Worm (Caenorhabditis elegans) whole organism, L2 larva: ENCODE results near the gene nspg-12.

ENCODE experiments used
- alr-1 ChIP-seq: fragments of 150-350 bp; optimal IDR thresholded peaks from 2 replicates; lab custom pipeline; 2014; ENCODE audit warnings: missing biosample characterization, missing genetic modification characterization
- ama-1 ChIP-seq: fragments of 150-350 bp; optimal IDR thresholded peaks from 2 replicates; lab custom pipeline; 2018; ENCODE audit warnings: inconsistent platforms
- ceh-82 ChIP-seq: fragments of 150-350 bp; optimal IDR thresholded peaks from 2 replicates; lab custom pipeline; 2014; ENCODE audit warnings: missing biosample characterization, missing genetic modification characterization
- fos-1 ChIP-seq: fragments of 150-350 bp; optimal IDR thresholded peaks from 2 replicates; lab custom pipeline; 2014; ENCODE audit warnings: missing biosample characterization, missing genetic modification characterization
- lin-13 ChIP-seq: fragments of 150-350 bp; optimal IDR thresholded peaks from 2 replicates; lab custom pipeline; 2014; ENCODE audit warnings: missing biosample characterization, missing genetic modification reagents, missing genetic modification characterization
- mbf-1 ChIP-seq: sonication (generic microtip); optimal IDR thresholded peaks from 2 replicates; lab custom pipeline; 2017; ENCODE audit warnings: missing biosample characterization, missing genetic modification characterization
- mdl-1 ChIP-seq, 2 experiments: fragments of 150-350 bp in 1 of 2; sonication (generic microtip) in 1 of 2; optimal IDR thresholded peaks; 2 replicates each; lab custom pipeline; 2017; ENCODE audit warnings: missing biosample characterization in 2 of 2, missing genetic modification characterization in 2 of 2
- nhr-237 ChIP-seq: fragments of 150-350 bp; optimal IDR thresholded peaks from 2 replicates; lab custom pipeline; 2014; ENCODE audit warnings: missing biosample characterization, missing genetic modification characterization
- snpc-4 ChIP-seq: fragments of 150-350 bp; optimal IDR thresholded peaks from 2 replicates; lab custom pipeline; 2014; ENCODE audit warnings: missing biosample characterization, missing genetic modification characterization
- ztf-11 ChIP-seq: sonication (generic microtip); optimal IDR thresholded peaks from 2 replicates; lab custom pipeline; 2017; ENCODE audit warnings: missing biosample characterization, missing genetic modification characterization

DNA sequence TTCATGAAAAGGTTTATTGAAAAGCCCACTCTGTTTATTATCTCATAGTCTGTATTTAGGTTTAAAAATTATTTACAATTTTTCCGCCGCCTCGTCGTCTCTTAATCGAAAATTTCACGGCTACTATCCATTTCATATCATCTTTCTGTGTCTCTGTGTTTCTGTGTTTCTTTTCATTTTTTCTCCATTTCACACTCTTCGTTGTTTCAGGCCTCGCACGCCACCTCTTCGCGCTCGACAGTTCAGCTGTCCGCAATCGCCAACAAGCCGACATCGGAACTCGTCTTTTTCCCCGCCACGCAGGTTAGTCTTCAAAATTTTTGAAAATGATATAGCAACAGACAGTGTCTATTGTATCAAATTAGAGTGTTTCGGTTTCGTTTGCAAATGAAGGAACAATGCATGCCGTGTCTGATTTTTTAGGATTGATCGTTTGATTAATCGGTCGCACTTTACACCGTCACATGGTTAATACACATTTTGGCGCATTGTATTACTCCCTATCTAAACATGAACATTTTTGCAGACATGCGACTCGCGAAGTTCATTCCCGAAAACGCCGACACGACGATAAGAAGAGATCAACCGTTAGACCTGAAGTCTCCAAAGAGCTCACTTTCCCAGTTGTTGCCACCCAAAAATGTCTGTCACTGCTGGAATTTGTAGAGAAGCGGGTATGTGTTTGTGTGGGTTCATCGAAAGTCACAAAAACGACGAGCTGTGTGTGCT is 46.0 kb upstream of the nspg-12 start:
- TF ChIP-seq ceh-82 (tag; lab: Kevin White, UChicago) (no peak), alr-1 (tag; lab: Kevin White, UChicago) (no peak), ztf-11 (tag; lab: Kevin White, UChicago) (no peak), lin-13 (GFP tag; lab: Kevin White, UChicago) (no peak), mdl-1 (tag; optimal IDR thresholded peaks at IDR 0.05; lab: Kevin White, UChicago) (no peak), nhr-237 (tag; lab: Kevin White, UChicago) (no peak), ama-1 (no peak), snpc-4 (no peak), mbf-1 (no peak), fos-1 (no peak)
